Fruit fly (Drosophila melanogaster) whole organism, embryonic: ENCODE data around the gene msd1.

ENCODE experiments used
- Antp ChIP-seq: fragments of 200-800 bp; sonication (Bioruptor generic); optimal IDR thresholded peaks from 3 replicates; lab custom pipeline; 2016; ENCODE audit warnings: missing biosample characterization, missing genetic modification characterization
- CG13894 ChIP-seq: fragments of 200-800 bp; sonication (Bioruptor generic); optimal IDR thresholded peaks from 3 replicates; lab custom pipeline; 2018; ENCODE audit warnings: missing biosample characterization, mild to moderate bottlenecking, missing genetic modification characterization, moderate library complexity
- CG15601 ChIP-seq: fragments of 200-800 bp; sonication (Bioruptor generic); optimal IDR thresholded peaks from 3 replicates; lab custom pipeline; 2019; ENCODE audit warnings: missing biosample characterization, mild to moderate bottlenecking, missing genetic modification characterization, moderate library complexity
- CG1603 ChIP-seq: fragments of 200-800 bp; sonication (Bioruptor generic); optimal IDR thresholded peaks from 2 replicates; lab custom pipeline; 2019; ENCODE audit warnings: missing biosample characterization, mild to moderate bottlenecking, missing genetic modification characterization, moderate library complexity
- CG18764 ChIP-seq: fragments of 200-800 bp; sonication (Bioruptor generic); optimal IDR thresholded peaks from 3 replicates; lab custom pipeline; 2016; ENCODE audit warnings: missing biosample characterization, missing genetic modification characterization
- CG2712 ChIP-seq: fragments of 200-800 bp; optimal IDR thresholded peaks from 3 replicates; lab custom pipeline; 2019; ENCODE audit warnings: missing biosample characterization, mild to moderate bottlenecking, missing genetic modification characterization, moderate library complexity
- CG32772 ChIP-seq: fragments of 200-800 bp; sonication (Bioruptor generic); IDR thresholded peaks from 2 replicates; pipeline ENCODE4 v1.3.6; 2022; ENCODE audit warnings: missing biosample characterization, missing genetic modification characterization
- CG33213 ChIP-seq: fragments of 200-800 bp; sonication (Bioruptor generic); optimal IDR thresholded peaks from 3 replicates; lab custom pipeline; 2016; ENCODE audit warnings: missing biosample characterization, missing genetic modification characterization
- CG6689 ChIP-seq: fragments of 200-800 bp; sonication (Bioruptor generic); IDR thresholded peaks from 2 replicates; pipeline ENCODE4 v1.3.6; 2022; ENCODE audit warnings: missing biosample characterization, missing genetic modification characterization
- CG9727 ChIP-seq: fragments of 200-800 bp; sonication (Bioruptor generic); optimal IDR thresholded peaks from 3 replicates; lab custom pipeline; 2017; ENCODE audit warnings: missing biosample characterization, mild to moderate bottlenecking, missing genetic modification characterization
- D19A ChIP-seq: fragments of 200-800 bp; optimal IDR thresholded peaks from 3 replicates; lab custom pipeline; 2019; ENCODE audit warnings: missing biosample characterization, mild to moderate bottlenecking, missing genetic modification characterization, moderate library complexity
- Drgx ChIP-seq: fragments of 200-800 bp; sonication (Bioruptor generic); IDR thresholded peaks from 2 replicates; pipeline ENCODE4 v1.3.6; 2022; ENCODE audit warnings: missing biosample characterization, missing genetic modification characterization
- Ets65A ChIP-seq: fragments of 200-800 bp; sonication (Bioruptor generic); peaks from one replicate; lab custom pipeline; 2016; ENCODE audit warnings: missing biosample characterization, missing genetic modification characterization
- Fer3 ChIP-seq: fragments of 200-800 bp; sonication (Bioruptor generic); optimal IDR thresholded peaks from 2 replicates; lab custom pipeline; 2018; ENCODE audit warnings: missing biosample characterization, mild to moderate bottlenecking, missing genetic modification characterization, moderate library complexity
- Gsc ChIP-seq: fragments of 200-800 bp; sonication (Bioruptor generic); IDR thresholded peaks from 2 replicates; pipeline ENCODE4 v1.3.6; 2022; ENCODE audit warnings: missing biosample characterization, missing genetic modification characterization
- MESR4 ChIP-seq: fragments of 200-800 bp; sonication (Bioruptor generic); optimal IDR thresholded peaks from 2 replicates; lab custom pipeline; 2018; ENCODE audit warnings: missing biosample characterization, mild to moderate bottlenecking, missing genetic modification characterization, moderate library complexity
- Med ChIP-seq: fragments of 200-800 bp; sonication (Bioruptor generic); peaks from one replicate; lab custom pipeline; 2016; ENCODE audit warnings: missing biosample characterization, missing genetic modification characterization, mild to moderate bottlenecking, inconsistent platforms, moderate library complexity
- NfI ChIP-seq: fragments of 200-800 bp; sonication (Bioruptor generic); optimal IDR thresholded peaks from 3 replicates; lab custom pipeline; 2018; ENCODE audit warnings: missing biosample characterization, mild to moderate bottlenecking, missing genetic modification characterization, moderate library complexity
- Ptx1 ChIP-seq: fragments of 200-800 bp; sonication (Bioruptor generic); IDR thresholded peaks from 2 replicates; pipeline ENCODE4 v1.3.6; 2022; ENCODE audit warnings: missing biosample characterization, missing genetic modification characterization
- Rx ChIP-seq: fragments of 200-800 bp; sonication (Bioruptor generic); IDR thresholded peaks from 2 replicates; pipeline ENCODE4 v1.3.6; 2022; ENCODE audit warnings: missing biosample characterization, missing genetic modification characterization
- Scr ChIP-seq: fragments of 200-800 bp; sonication (Bioruptor generic); IDR thresholded peaks from 2 replicates; pipeline ENCODE4 v1.3.6; 2022; ENCODE audit warnings: missing biosample characterization, missing genetic modification characterization; ENCODE audit not compliant: partially characterized antibody
- Ssrp ChIP-seq: fragments of 200-800 bp; sonication (Bioruptor generic); optimal IDR thresholded peaks from 2 replicates; lab custom pipeline; 2018; ENCODE audit warnings: missing biosample characterization, mild to moderate bottlenecking, missing genetic modification characterization, moderate library complexity
- ara ChIP-seq: fragments of 200-800 bp; sonication (Bioruptor generic); IDR thresholded peaks from 2 replicates; pipeline ENCODE4 v1.3.6; 2022; ENCODE audit warnings: missing biosample characterization, missing genetic modification characterization
- ase ChIP-seq: fragments of 200-800 bp; sonication (Bioruptor generic); IDR thresholded peaks from 3 replicates; pipeline ENCODE4 v1.3.6; 2022; ENCODE audit warnings: missing biosample characterization, missing genetic modification characterization
- bsh ChIP-seq, 2 experiments: fragments of 200-800 bp; sonication (Bioruptor generic); optimal IDR thresholded peaks; 2 replicates each; lab custom pipeline; 2017 to 2018; ENCODE audit warnings: mild to moderate bottlenecking in 2 of 2, missing biosample characterization in 2 of 2, missing genetic modification characterization in 2 of 2, moderate library complexity in 1 of 2
- ci ChIP-seq: fragments of 200-800 bp; sonication (Bioruptor generic); IDR thresholded peaks from 3 replicates; pipeline ENCODE4 v1.3.6; 2022; ENCODE audit warnings: missing biosample characterization, missing genetic modification characterization
- gem ChIP-seq: fragments of 200-800 bp; sonication (Bioruptor generic); optimal IDR thresholded peaks from 2 replicates; lab custom pipeline; 2019; ENCODE audit warnings: missing biosample characterization, mild to moderate bottlenecking, missing genetic modification characterization, moderate library complexity
- grau ChIP-seq: fragments of 200-800 bp; optimal IDR thresholded peaks from 3 replicates; lab custom pipeline; 2019; ENCODE audit warnings: missing biosample characterization, mild to moderate bottlenecking, missing genetic modification characterization, moderate library complexity
- lola ChIP-seq, 3 experiments: fragments of >200 bp in 2 of 3; fragments of 200-800 bp in 1 of 3; sonication (Bioruptor generic) in 1 of 3; optimal IDR thresholded peaks; 2 replicates each; lab custom pipeline; 2017 to 2019; ENCODE audit warnings: missing biosample characterization in 3 of 3, missing genetic modification characterization in 3 of 3, mild to moderate bottlenecking in 1 of 3, moderate library complexity in 1 of 3
- mld ChIP-seq: fragments of 200-800 bp; sonication (Bioruptor generic); IDR thresholded peaks from 3 replicates; pipeline ENCODE4 v1.3.6; 2022; ENCODE audit warnings: missing biosample characterization, missing genetic modification characterization; ENCODE audit not compliant: partially characterized antibody
- nom ChIP-seq: fragments of 200-800 bp; sonication (Bioruptor generic); optimal IDR thresholded peaks from 2 replicates; lab custom pipeline; 2017; ENCODE audit warnings: missing biosample characterization, missing genetic modification characterization, mild to moderate bottlenecking, moderate library complexity, missing genetic modification reagents
- odd ChIP-seq: fragments of 200-800 bp; sonication (Bioruptor generic); optimal IDR thresholded peaks from 2 replicates; lab custom pipeline; 2017; ENCODE audit warnings: missing biosample characterization, mild to moderate bottlenecking, missing genetic modification characterization
- row ChIP-seq: fragments of 200-800 bp; sonication (Bioruptor generic); IDR thresholded peaks from 3 replicates; pipeline ENCODE4 v1.3.6; 2022; ENCODE audit warnings: missing biosample characterization, missing genetic modification characterization
- sens ChIP-seq: fragments of 200-800 bp; sonication (Bioruptor generic); peaks from one replicate; lab custom pipeline; 2016; ENCODE audit warnings: missing biosample characterization, missing genetic modification characterization
- sens-2 ChIP-seq: fragments of 200-800 bp; sonication (Bioruptor generic); IDR thresholded peaks from 2 replicates; pipeline ENCODE4 v1.3.6; 2022; ENCODE audit warnings: missing biosample characterization, missing genetic modification characterization
- tgo ChIP-seq: fragments of 200-800 bp; sonication (Bioruptor generic); IDR thresholded peaks from 3 replicates; pipeline ENCODE4 v1.3.6; 2022; ENCODE audit warnings: missing biosample characterization, missing genetic modification characterization
- tio ChIP-seq: fragments of 200-800 bp; sonication (Bioruptor generic); optimal IDR thresholded peaks from 2 replicates; lab custom pipeline; 2017; ENCODE audit warnings: missing biosample characterization, missing genetic modification characterization, inconsistent platforms
- usp ChIP-seq: fragments of >200 bp; optimal IDR thresholded peaks from 2 replicates; lab custom pipeline; 2017; ENCODE audit warnings: missing biosample characterization, missing genetic modification characterization
- zen ChIP-seq: fragments of 200-800 bp; sonication (Bioruptor generic); optimal IDR thresholded peaks from 3 replicates; lab custom pipeline; 2018; ENCODE audit warnings: missing biosample characterization, mild to moderate bottlenecking, missing genetic modification characterization, moderate library complexity
- zfh1 ChIP-seq: fragments of 200-800 bp; sonication (Bioruptor generic); IDR thresholded peaks from 3 replicates; pipeline ENCODE4 v1.3.6; 2022; ENCODE audit warnings: missing biosample characterization, missing genetic modification characterization

msd1 gene

dm6 chr3L:1348248-1348647 is 16.7 kb downstream of the msd1 start:
- peak; percentile 77 for TF ChIP-seq Med (GFP tag; lab: Kevin White, UChicago)
- peak; percentile 9 for TF ChIP-seq Antp (GFP tag; lab: Kevin White, UChicago)
- peak; percentile 1 for TF ChIP-seq nom
- 0 out of 2 replicates have a peak, but pooled peaks have one; percentile 29 for TF ChIP-seq Ptx1 (GFP tag; lab: Robert Waterston, UW)
- TF ChIP-seq CG32772: no peak
- TF ChIP-seq Ets65A (GFP tag; lab: Kevin White, UChicago): peak; percentile 89
- TF ChIP-seq sens-2 (GFP tag; lab: Robert Waterston, UW): 0 out of 2 replicates have a peak, but pooled peaks have one; percentile 5
- TF ChIP-seq Rx (GFP tag; lab: Robert Waterston, UW): 0 out of 2 replicates have a peak, but pooled peaks have one; percentile 21
- peak in 1 of 2 experiments; percentile 56 for TF ChIP-seq bsh (GFP tag; optimal IDR thresholded peaks at IDR 0.05; lab: Kevin White, UChicago)
- peak; percentile 82 for TF ChIP-seq D19A (tag; lab: Kevin White, UChicago)
- peak; percentile 74 for TF ChIP-seq sens (GFP tag; lab: Kevin White, UChicago)
- no peak for TF ChIP-seq zen (tag; lab: Kevin White, UChicago)
- TF ChIP-seq row (GFP tag; lab: Robert Waterston, UW): peak; percentile 22; the same call in 1 of the 3 replicates
- TF ChIP-seq Gsc: 0 out of 2 replicates have a peak, but pooled peaks have one; percentile 28
- TF ChIP-seq ci (GFP tag; lab: Robert Waterston, UW): peak; percentile 54; the same call in 1 of the 3 replicates
- 0 out of 3 replicates have a peak, but pooled peaks have one; percentile 23 for TF ChIP-seq zfh1 (GFP tag; lab: Robert Waterston, UW)
- TF ChIP-seq mld: no peak
- TF ChIP-seq usp: no peak
- TF ChIP-seq tio: no peak
- TF ChIP-seq Drgx: peak; percentile 84
- peak; percentile 23 for TF ChIP-seq CG1603 (tag; lab: Kevin White, UChicago)
- 0 out of 2 replicates have a peak, but pooled peaks have one; percentile 18 for TF ChIP-seq CG6689 (GFP tag; lab: Robert Waterston, UW)
- no peak for TF ChIP-seq CG9727 (GFP tag; lab: Kevin White, UChicago)
- no peak for TF ChIP-seq Fer3 (tag; lab: Kevin White, UChicago)
- TF ChIP-seq Scr (GFP tag; lab: Robert Waterston, UW): no peak

DNA sequence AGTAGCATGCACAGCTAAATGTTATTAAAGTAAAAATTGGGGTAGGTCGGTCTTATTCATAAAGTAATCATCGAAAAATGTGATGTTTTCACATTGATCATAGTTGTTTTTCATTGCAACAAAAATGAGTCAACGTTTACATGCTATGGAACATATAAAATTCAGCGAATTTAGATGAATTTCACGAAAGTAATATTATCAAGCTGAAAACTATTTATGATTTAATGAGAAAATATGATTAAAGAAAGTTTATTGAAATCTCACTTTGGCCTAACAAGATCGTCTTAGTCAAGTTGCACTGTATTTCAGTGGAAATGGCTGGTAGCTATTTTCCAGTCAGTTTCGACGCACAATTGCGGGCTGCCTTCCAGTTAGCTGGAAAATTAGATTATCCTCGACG is 17.4 kb downstream of the msd1 start:
- TF ChIP-seq CG33213 (GFP tag; lab: Kevin White, UChicago) (no peak), CG13894 (tag; lab: Kevin White, UChicago) (no peak), sens (GFP tag; lab: Kevin White, UChicago) (peak; percentile 80), ara (GFP tag; lab: Robert Waterston, UW) (0 out of 2 replicates have a peak, but pooled peaks have one; percentile 29), odd (GFP tag; lab: Kevin White, UChicago) (no peak), Ssrp (tag; lab: Kevin White, UChicago) (peak; percentile 29), gem (tag; lab: Kevin White, UChicago) (peak; percentile 21), lola (GFP tag; optimal IDR thresholded peaks at IDR 0.05; lab: Kevin White, UChicago) (peak in 1 of 3 experiments; percentile 14), grau (tag; lab: Kevin White, UChicago) (peak; percentile 81), CG18764 (GFP tag; lab: Kevin White, UChicago) (no peak), CG2712 (no peak), ase (GFP tag; lab: Robert Waterston, UW) (peak; percentile 6; the same call in 1 of the 3 replicates), NfI (GFP tag; lab: Kevin White, UChicago) (no peak), row (GFP tag; lab: Robert Waterston, UW) (peak; percentile 39; the same call in 2 of the 3 replicates), tio (peak; percentile 30), MESR4 (GFP tag; lab: Kevin White, UChicago) (no peak), tgo (GFP tag; lab: Robert Waterston, UW) (no peak), CG15601 (tag; lab: Kevin White, UChicago) (no peak)
